Worm (Caenorhabditis elegans) whole organism, L2 larva: ENCODE measurements around the gene mrps-7.

Experiments
- C34F6.9 ChIP-seq: fragments of 150-350 bp; optimal IDR thresholded peaks from 2 replicates; lab custom pipeline; 2014; ENCODE audit warnings: missing biosample characterization, missing genetic modification characterization
- F13H6.1 ChIP-seq: sonication (generic microtip); optimal IDR thresholded peaks from 2 replicates; lab custom pipeline; 2016; ENCODE audit warnings: missing genetic modification characterization, missing compliant biosample characterization
- R02D3.7 ChIP-seq: fragments of 150-350 bp; optimal IDR thresholded peaks from 2 replicates; lab custom pipeline; 2014; ENCODE audit warnings: missing biosample characterization, missing genetic modification characterization
- Y55F3AM.14 ChIP-seq: fragments of 200-800 bp; sonication (Bioruptor generic); optimal IDR thresholded peaks from 2 replicates; lab custom pipeline; 2018; ENCODE audit warnings: mild to moderate bottlenecking, missing genetic modification characterization, missing compliant biosample characterization
- ZK546.5 ChIP-seq: sonication (generic microtip); optimal IDR thresholded peaks from 2 replicates; lab custom pipeline; 2017; ENCODE audit warnings: missing biosample characterization, missing genetic modification characterization
- alr-1 ChIP-seq: fragments of 150-350 bp; optimal IDR thresholded peaks from 2 replicates; lab custom pipeline; 2014; ENCODE audit warnings: missing biosample characterization, missing genetic modification characterization
- aly-2 ChIP-seq: fragments of 150-350 bp; optimal IDR thresholded peaks from 2 replicates; lab custom pipeline; 2014; ENCODE audit warnings: missing biosample characterization, missing genetic modification characterization
- ama-1 ChIP-seq: fragments of 150-350 bp; optimal IDR thresholded peaks from 2 replicates; lab custom pipeline; 2018; ENCODE audit warnings: inconsistent platforms
- blmp-1 ChIP-seq: sonication (generic microtip); optimal IDR thresholded peaks from 2 replicates; lab custom pipeline; 2017; ENCODE audit warnings: missing genetic modification characterization, mild to moderate bottlenecking, missing compliant biosample characterization, antibody characterized with exemption, moderate library complexity; ENCODE audit not compliant: insufficient read depth
- ceh-16 ChIP-seq: fragments of 150-350 bp; optimal IDR thresholded peaks from 2 replicates; lab custom pipeline; 2014; ENCODE audit warnings: missing biosample characterization, missing genetic modification characterization
- ceh-82 ChIP-seq: fragments of 150-350 bp; optimal IDR thresholded peaks from 2 replicates; lab custom pipeline; 2014; ENCODE audit warnings: missing biosample characterization, missing genetic modification characterization
- crh-2 ChIP-seq: sonication (generic microtip); optimal IDR thresholded peaks from 2 replicates; lab custom pipeline; 2017; ENCODE audit warnings: missing biosample characterization, missing genetic modification characterization
- dmd-4 ChIP-seq: sonication (generic microtip); optimal IDR thresholded peaks from 2 replicates; lab custom pipeline; 2017; ENCODE audit warnings: missing biosample characterization, missing genetic modification characterization
- egl-27 ChIP-seq: sonication (generic microtip); optimal IDR thresholded peaks from 3 replicates; lab custom pipeline; 2017; ENCODE audit warnings: missing biosample characterization, missing genetic modification reagents, missing genetic modification characterization
- elt-1 ChIP-seq: fragments of 150-350 bp; optimal IDR thresholded peaks from 2 replicates; lab custom pipeline; 2014; ENCODE audit warnings: missing biosample characterization, missing genetic modification characterization
- elt-3 ChIP-seq: sonication (generic microtip); optimal IDR thresholded peaks from 2 replicates; lab custom pipeline; 2017; ENCODE audit warnings: missing biosample characterization, missing genetic modification characterization
- fos-1 ChIP-seq: fragments of 150-350 bp; optimal IDR thresholded peaks from 2 replicates; lab custom pipeline; 2014; ENCODE audit warnings: missing biosample characterization, missing genetic modification characterization
- gmeb-1 ChIP-seq: fragments of 150-350 bp; optimal IDR thresholded peaks from 2 replicates; lab custom pipeline; 2014; ENCODE audit warnings: missing biosample characterization, missing genetic modification characterization
- lin-11 ChIP-seq: fragments of 150-350 bp; sonication (generic microtip); optimal IDR thresholded peaks from 2 replicates; lab custom pipeline; 2014; ENCODE audit warnings: missing biosample characterization, missing genetic modification characterization, inconsistent platforms, mixed read lengths
- lin-13 ChIP-seq: fragments of 150-350 bp; optimal IDR thresholded peaks from 2 replicates; lab custom pipeline; 2014; ENCODE audit warnings: missing biosample characterization, missing genetic modification reagents, missing genetic modification characterization
- lin-39 ChIP-seq: fragments of 150-350 bp; optimal IDR thresholded peaks from 2 replicates; lab custom pipeline; 2014; ENCODE audit warnings: missing biosample characterization, missing genetic modification reagents, missing genetic modification characterization
- lsy-2 ChIP-seq, 2 experiments: fragments of 150-350 bp in 1 of 2; sonication (generic microtip) in 1 of 2; optimal IDR thresholded peaks; 2 replicates each; lab custom pipeline; 2014 to 2017; ENCODE audit warnings: missing biosample characterization in 2 of 2, missing genetic modification characterization in 2 of 2
- mab-5 ChIP-seq: fragments of 150-350 bp; optimal IDR thresholded peaks from 2 replicates; lab custom pipeline; 2014; ENCODE audit warnings: missing biosample characterization, missing genetic modification characterization
- mbf-1 ChIP-seq: sonication (generic microtip); optimal IDR thresholded peaks from 2 replicates; lab custom pipeline; 2017; ENCODE audit warnings: missing biosample characterization, missing genetic modification characterization
- mdl-1 ChIP-seq, 2 experiments: fragments of 150-350 bp in 1 of 2; sonication (generic microtip) in 1 of 2; optimal IDR thresholded peaks; 2 replicates each; lab custom pipeline; 2017; ENCODE audit warnings: missing biosample characterization in 2 of 2, missing genetic modification characterization in 2 of 2
- nhr-10 ChIP-seq: sonication (generic microtip); optimal IDR thresholded peaks from 2 replicates; lab custom pipeline; 2017; ENCODE audit warnings: missing biosample characterization, missing genetic modification characterization
- nhr-11 ChIP-seq: fragments of 150-350 bp; optimal IDR thresholded peaks from 2 replicates; lab custom pipeline; 2014; ENCODE audit warnings: missing biosample characterization, missing genetic modification characterization
- nhr-12 ChIP-seq: fragments of 150-350 bp; optimal IDR thresholded peaks from 2 replicates; lab custom pipeline; 2014; ENCODE audit warnings: missing biosample characterization, missing genetic modification characterization
- nhr-21 ChIP-seq: fragments of 150-350 bp; optimal IDR thresholded peaks from 2 replicates; lab custom pipeline; 2014; ENCODE audit warnings: missing biosample characterization, missing genetic modification characterization
- nhr-237 ChIP-seq: fragments of 150-350 bp; optimal IDR thresholded peaks from 2 replicates; lab custom pipeline; 2014; ENCODE audit warnings: missing biosample characterization, missing genetic modification characterization
- nhr-25 ChIP-seq: fragments of 150-350 bp; sonication (generic microtip); optimal IDR thresholded peaks from 3 replicates; lab custom pipeline; 2014; ENCODE audit warnings: missing biosample characterization, missing genetic modification characterization
- nhr-6 ChIP-seq: fragments of 150-350 bp; optimal IDR thresholded peaks from 2 replicates; lab custom pipeline; 2014; ENCODE audit warnings: missing biosample characterization, missing genetic modification characterization
- nhr-77 ChIP-seq: fragments of 150-350 bp; optimal IDR thresholded peaks from 2 replicates; lab custom pipeline; 2014; ENCODE audit warnings: missing biosample characterization, missing genetic modification characterization
- peb-1 ChIP-seq: fragments of 150-350 bp; optimal IDR thresholded peaks from 2 replicates; lab custom pipeline; 2014; ENCODE audit warnings: missing biosample characterization, missing genetic modification characterization
- sem-4 ChIP-seq: fragments of 150-350 bp; optimal IDR thresholded peaks from 2 replicates; lab custom pipeline; 2014; ENCODE audit warnings: missing biosample characterization, missing genetic modification reagents, missing genetic modification characterization
- skn-1 ChIP-seq: sonication (generic microtip); optimal IDR thresholded peaks from 2 replicates; lab custom pipeline; 2017; ENCODE audit warnings: missing biosample characterization, missing genetic modification characterization
- sma-3 ChIP-seq: sonication (generic microtip); optimal IDR thresholded peaks from 2 replicates; lab custom pipeline; 2016; ENCODE audit warnings: missing genetic modification reagents, missing genetic modification characterization, missing compliant biosample characterization
- sma-9 ChIP-seq, 2 experiments: fragments of 150-350 bp in 1 of 2; sonication (generic microtip) in 1 of 2; optimal IDR thresholded peaks; 2 replicates each; lab custom pipeline; 2014 to 2016; ENCODE audit warnings: missing genetic modification characterization in 2 of 2, mild to moderate bottlenecking in 1 of 2, missing biosample characterization in 1 of 2, missing compliant biosample characterization in 1 of 2, missing genetic modification reagents in 1 of 2, moderate library complexity in 1 of 2
- snpc-4 ChIP-seq: fragments of 150-350 bp; optimal IDR thresholded peaks from 2 replicates; lab custom pipeline; 2014; ENCODE audit warnings: missing biosample characterization, missing genetic modification characterization
- unc-55 ChIP-seq: fragments of 150-350 bp; sonication (generic microtip); optimal IDR thresholded peaks from 3 replicates; lab custom pipeline; 2014; ENCODE audit warnings: missing biosample characterization, missing genetic modification reagents, missing genetic modification characterization
- unc-62 ChIP-seq: fragments of 150-350 bp; optimal IDR thresholded peaks from 2 replicates; lab custom pipeline; 2014; ENCODE audit warnings: missing biosample characterization, missing genetic modification reagents, missing genetic modification characterization
- zag-1 ChIP-seq: fragments of 150-350 bp; optimal IDR thresholded peaks from 2 replicates; lab custom pipeline; 2014; ENCODE audit warnings: missing biosample characterization, missing genetic modification characterization
- ztf-1 ChIP-seq: fragments of 200-800 bp; sonication (Bioruptor generic); conservative IDR thresholded peaks from 2 replicates; pipeline ENCODE4 v1.3.6; 2022; ENCODE audit warnings: missing genetic modification characterization, missing compliant biosample characterization
- ztf-11 ChIP-seq: sonication (generic microtip); optimal IDR thresholded peaks from 2 replicates; lab custom pipeline; 2017; ENCODE audit warnings: missing biosample characterization, missing genetic modification characterization
- ztf-4 ChIP-seq: fragments of 150-350 bp; optimal IDR thresholded peaks from 2 replicates; lab custom pipeline; 2014; ENCODE audit warnings: missing biosample characterization, missing genetic modification characterization

The mrps-7 gene

DNA sequence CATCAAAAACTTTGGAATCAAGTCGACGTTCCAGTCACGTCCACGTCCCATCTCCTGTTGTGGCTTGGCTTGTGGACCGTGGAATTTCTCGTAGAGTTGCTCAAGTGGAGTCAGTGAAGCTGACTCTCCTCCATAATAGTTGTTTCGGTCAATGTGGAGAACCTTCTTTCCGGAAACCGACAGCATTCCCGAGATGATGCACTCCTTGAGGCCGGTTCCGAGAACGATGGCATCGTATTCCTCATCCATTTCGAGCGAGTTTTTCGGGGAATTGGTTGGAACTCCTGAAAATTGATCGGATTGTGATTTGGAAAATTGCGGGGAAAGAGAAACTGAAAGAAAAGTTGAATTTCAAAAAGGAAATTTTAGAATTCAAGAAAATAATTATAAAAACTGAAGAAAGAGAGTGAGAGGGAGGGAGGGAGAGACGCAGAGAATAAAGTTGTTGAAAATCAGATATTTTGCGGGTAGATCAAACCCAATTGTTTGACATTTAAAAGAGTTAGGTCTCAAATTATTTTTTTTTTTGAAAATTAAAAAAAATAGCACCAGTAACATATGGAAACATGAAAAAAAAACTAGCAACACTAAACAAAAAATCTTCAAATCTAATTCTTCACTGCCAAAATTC lies 25.2 kb upstream of the mrps-7 start, which contains the start of gene gdi-1:
Gene gdi-1, minus strand, starts transcription at position 286 of the 631 bp plus-strand sequence.
- TF ChIP-seq lsy-2 (tag; optimal IDR thresholded peaks at IDR 0.05; lab: Kevin White, UChicago), result peak in 1 of 2 experiments; percentile 33
- TF ChIP-seq alr-1 (tag; lab: Kevin White, UChicago), result no peak
- TF ChIP-seq R02D3.7 (tag; lab: Kevin White, UChicago), result no peak
- TF ChIP-seq blmp-1 (tag; lab: Kevin White, UChicago), result no peak
- TF ChIP-seq ZK546.5 (tag; lab: Kevin White, UChicago), result no peak
- peak; percentile 45 for TF ChIP-seq ama-1 (lab: Kevin White, UChicago)
- TF ChIP-seq nhr-237 (tag; lab: Kevin White, UChicago), result no peak
- no peak for TF ChIP-seq elt-3
- no peak for TF ChIP-seq F13H6.1 (tag; lab: Kevin White, UChicago)
- no peak for TF ChIP-seq aly-2 (tag; lab: Kevin White, UChicago)
- no peak for TF ChIP-seq nhr-12
- TF ChIP-seq dmd-4 (tag; lab: Kevin White, UChicago), result no peak

DNA sequence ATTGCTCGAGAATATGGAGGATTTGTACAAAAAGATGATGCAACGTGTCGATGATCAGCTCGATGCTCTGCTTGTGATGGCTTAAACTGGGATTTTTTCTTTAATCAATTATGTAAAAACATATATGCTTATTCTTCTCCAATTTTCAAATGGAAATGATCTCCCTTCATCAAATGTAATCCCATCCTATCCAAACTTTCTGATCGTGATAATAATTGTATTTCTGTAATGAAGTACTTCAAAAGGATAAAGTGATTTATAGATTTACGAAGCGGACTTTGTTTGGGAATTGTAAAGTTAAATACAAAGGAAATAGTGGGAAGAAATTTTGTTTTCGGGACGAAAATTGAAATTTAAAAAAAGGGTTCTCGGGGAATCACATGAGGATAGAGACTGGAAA lies 23.0 kb upstream of the mrps-7 start:
- peak in 1 of 2 experiments; percentile 13 for TF ChIP-seq lsy-2 (tag; optimal IDR thresholded peaks at IDR 0.05; lab: Kevin White, UChicago)
- TF ChIP-seq ama-1 (lab: Kevin White, UChicago), result peak; percentile 18
- TF ChIP-seq nhr-77 (tag; lab: Kevin White, UChicago), result no peak

DNA sequence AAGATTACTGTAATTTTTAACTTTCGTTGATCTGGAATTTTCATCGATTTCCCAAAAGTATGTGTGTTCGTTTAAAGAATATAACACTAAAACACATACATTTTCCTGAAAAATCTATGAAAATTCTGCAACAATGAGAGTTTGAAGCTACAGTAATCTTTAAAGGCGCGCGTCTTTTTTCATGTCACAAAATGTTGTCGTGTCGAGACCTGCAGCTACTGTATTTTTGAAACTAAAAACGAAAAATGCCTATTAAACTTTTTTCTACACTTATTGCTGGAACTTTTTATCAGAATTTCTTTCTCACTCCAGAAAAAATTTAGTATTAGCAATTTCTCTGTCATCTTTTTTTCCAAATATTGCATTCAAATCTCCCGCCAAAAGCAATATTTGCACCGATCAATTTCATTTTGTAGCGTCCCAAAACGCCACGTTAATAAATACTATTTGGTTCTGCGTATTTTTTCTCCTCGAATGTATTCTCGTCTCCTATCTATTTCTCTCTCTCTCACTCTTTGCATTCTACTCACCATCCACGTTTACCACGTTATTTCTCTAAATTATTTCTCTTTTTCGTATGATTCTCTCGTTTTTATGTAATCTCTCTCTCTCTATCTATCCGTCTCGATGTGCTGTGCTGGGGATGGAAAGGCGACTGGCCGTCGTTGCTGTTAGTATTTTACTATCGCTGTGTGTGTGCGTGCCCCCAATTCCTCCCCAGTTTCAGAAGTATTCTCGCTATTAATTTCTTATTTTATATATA lies 19.0 kb upstream of the mrps-7 start, which contains the start of gene melo-1:
Gene melo-1, plus strand, starts transcription at position 658 of the 763 bp plus-strand sequence.
- TF ChIP-seq dmd-4 (tag; lab: Kevin White, UChicago) (no peak), ama-1 (lab: Kevin White, UChicago) (peak; percentile 25), ZK546.5 (tag; lab: Kevin White, UChicago) (no peak), elt-1 (tag; lab: Kevin White, UChicago) (no peak), sma-9 (GFP tag; optimal IDR thresholded peaks at IDR 0.05; lab: Kevin White, UChicago) (peak; percentile 4), sma-9 (tag; optimal IDR thresholded peaks at IDR 0.05; lab: Kevin White, UChicago) (no peak), C34F6.9 (tag; lab: Kevin White, UChicago) (peak; percentile 90), ztf-1 (no peak), nhr-21 (tag; lab: Kevin White, UChicago) (no peak), ceh-16 (tag; lab: Kevin White, UChicago) (no peak), ceh-82 (tag; lab: Kevin White, UChicago) (no peak), alr-1 (tag; lab: Kevin White, UChicago) (no peak), R02D3.7 (tag; lab: Kevin White, UChicago) (no peak), snpc-4 (tag; lab: Kevin White, UChicago) (no peak), mdl-1 (tag; optimal IDR thresholded peaks at IDR 0.05; lab: Kevin White, UChicago) (no peak), gmeb-1 (tag; lab: Kevin White, UChicago) (peak; percentile 60), F13H6.1 (tag; lab: Kevin White, UChicago) (peak; percentile 55), lin-11 (tag; lab: Kevin White, UChicago) (no peak), Y55F3AM.14 (GFP tag; lab: Kevin White, UChicago) (no peak), nhr-11 (tag; lab: Kevin White, UChicago) (no peak), crh-2 (tag; lab: Kevin White, UChicago) (peak; percentile 86), nhr-6 (tag; lab: Kevin White, UChicago) (peak; percentile 14), mbf-1 (tag; lab: Kevin White, UChicago) (no peak), nhr-10 (tag; lab: Kevin White, UChicago) (no peak), unc-55 (GFP tag; lab: Kevin White, UChicago) (peak; percentile 56), nhr-237 (tag; lab: Kevin White, UChicago) (no peak), skn-1 (tag; lab: Kevin White, UChicago) (no peak), blmp-1 (tag; lab: Kevin White, UChicago) (no peak), lsy-2 (tag; optimal IDR thresholded peaks at IDR 0.05; lab: Kevin White, UChicago) (peak in 1 of 2 experiments; percentile 62), ztf-11 (no peak), sma-3 (GFP tag; lab: Kevin White, UChicago) (peak; percentile 39), lin-39 (tag; lab: Kevin White, UChicago) (no peak), lin-13 (peak; percentile 36), ztf-4 (tag; lab: Kevin White, UChicago) (no peak), zag-1 (no peak), nhr-77 (tag; lab: Kevin White, UChicago) (no peak), nhr-25 (tag; lab: Kevin White, UChicago) (peak; percentile 17), egl-27 (tag; lab: Kevin White, UChicago) (peak; percentile 5), fos-1 (peak; percentile 32), elt-3 (no peak), mab-5 (tag; lab: Kevin White, UChicago) (peak; percentile 23), peb-1 (no peak), aly-2 (tag; lab: Kevin White, UChicago) (no peak), sem-4 (tag; lab: Kevin White, UChicago) (no peak), unc-62 (GFP tag; lab: Kevin White, UChicago) (no peak), nhr-12 (no peak)
